Fruit fly (Drosophila melanogaster): Measurements from ENCODE around the gene Btk.
A peak's percentile ranks its signal among the peaks of the same experiment; 100 is the strongest.

The Btk gene

DNA sequence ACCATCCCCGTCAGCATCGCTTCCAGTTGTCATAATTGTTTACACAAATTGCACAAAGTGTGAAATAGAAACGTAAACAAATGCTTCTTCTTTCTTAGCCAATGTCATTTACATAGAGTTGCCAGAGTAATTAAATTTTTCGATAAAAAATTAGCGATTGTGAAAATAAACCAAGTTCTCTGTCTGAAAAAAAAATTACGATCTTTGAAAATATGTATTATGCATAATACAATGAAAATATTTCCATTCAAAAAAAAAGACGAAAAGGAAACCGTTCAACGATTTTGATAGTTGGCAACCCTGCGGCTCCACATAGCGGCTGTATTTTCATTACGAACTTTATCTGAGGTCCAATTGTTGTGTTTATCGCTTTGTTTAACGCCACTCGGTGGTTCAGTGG, 10.2 kb upstream of the Btk start, which contains the start of the genes CG7810 and CG7806 (continued):
- TF ChIP-seq fd64A (GFP tag; optimal IDR thresholded peaks at IDR 0.05), result peak; percentile 27
- peak; percentile 72 for TF ChIP-seq Fer2 (tag; optimal IDR thresholded peaks at IDR 0.05)
- peak; percentile 68 for TF ChIP-seq NK7.1 (GFP tag; optimal IDR thresholded peaks at IDR 0.05)
- peak; percentile 82 for TF ChIP-seq Dbx (GFP tag; IDR thresholded peaks at IDR 0.05)
- TF ChIP-seq CG14965 (GFP tag; optimal IDR thresholded peaks at IDR 0.05; ENCODE audit: borderline replicate concordance), result no peak
- TF ChIP-seq ssp (GFP tag; IDR thresholded peaks at IDR 0.05), result peak; percentile 79
- no peak for TF ChIP-seq Dip2 (GFP tag; IDR thresholded peaks at IDR 0.05)
- TF ChIP-seq chif (GFP tag; optimal IDR thresholded peaks at IDR 0.05), result peak; percentile 83 to 92
- peak; percentile 92 for TF ChIP-seq CG6689 (GFP tag; IDR thresholded peaks at IDR 0.05)
- peak; percentile 90 for TF ChIP-seq Fer1 (GFP tag; optimal IDR thresholded peaks at IDR 0.05)
- TF ChIP-seq CG1602 (GFP tag; optimal IDR thresholded peaks at IDR 0.05), result peak; percentile 88
- peak; percentile 86 for TF ChIP-seq BtbVII (GFP tag; optimal IDR thresholded peaks at IDR 0.05)
- TF ChIP-seq luna (GFP tag; optimal IDR thresholded peaks at IDR 0.05), result peak; percentile 69
- TF ChIP-seq jumu (GFP tag; optimal IDR thresholded peaks at IDR 0.05), result peak; percentile 85
- TF ChIP-seq CG6254 (GFP tag; optimal IDR thresholded peaks at IDR 0.05), result no peak
- TF ChIP-seq Vsx1 (GFP tag; optimal IDR thresholded peaks at IDR 0.05), result no peak
- peak; percentile 80 for TF ChIP-seq CG12219 (GFP tag; optimal IDR thresholded peaks at IDR 0.05)
- peak; percentile 84 for TF ChIP-seq CG18619 (GFP tag; optimal IDR thresholded peaks at IDR 0.05)
- peak; percentile 99 for TF ChIP-seq sens (GFP tag)
- TF ChIP-seq CG33557 (GFP tag; optimal IDR thresholded peaks at IDR 0.05), result peak; percentile 84
- TF ChIP-seq Ssrp (tag; optimal IDR thresholded peaks at IDR 0.05), result peak; percentile 83
- peak; percentile 93 for TF ChIP-seq CG30403 (GFP tag; optimal IDR thresholded peaks at IDR 0.05)
- TF ChIP-seq ac (GFP tag; optimal IDR thresholded peaks at IDR 0.05), result peak; percentile 35
- TF ChIP-seq D (optimal IDR thresholded peaks at IDR 0.05), result no peak
- peak; percentile 77 for TF ChIP-seq D (GFP tag; optimal IDR thresholded peaks at IDR 0.05)
- TF ChIP-seq CG9797 (GFP tag; optimal IDR thresholded peaks at IDR 0.05), result peak; percentile 36
- peak; percentile 85 for TF ChIP-seq Aef1 (GFP tag; IDR thresholded peaks at IDR 0.05)
- peak; percentile 89 for TF ChIP-seq pho (GFP tag; optimal IDR thresholded peaks at IDR 0.05)
- peak; percentile 85 for TF ChIP-seq Meics (GFP tag; optimal IDR thresholded peaks at IDR 0.05)
- peak; percentile 87 for TF ChIP-seq zen (tag; optimal IDR thresholded peaks at IDR 0.05)
- no peak for TF ChIP-seq sd (tag; optimal IDR thresholded peaks at IDR 0.05)
- TF ChIP-seq HLH4C (GFP tag; IDR thresholded peaks at IDR 0.05; ENCODE audit: partially characterized antibody), result peak; percentile 52
- peak; percentile 37 for TF ChIP-seq pros (GFP tag; optimal IDR thresholded peaks at IDR 0.05)
- TF ChIP-seq CG31441 (GFP tag; IDR thresholded peaks at IDR 0.05), result no peak; the same call in 1 of the 2 replicates
- peak; percentile 98 for TF ChIP-seq vvl (GFP tag; IDR thresholded peaks at IDR 0.05)
- peak; percentile 90 for TF ChIP-seq CG17829 (tag; optimal IDR thresholded peaks at IDR 0.05)
- peak; percentile 86 for TF ChIP-seq CG15514 (GFP tag; optimal IDR thresholded peaks at IDR 0.05)
- TF ChIP-seq ato (GFP tag; IDR thresholded peaks at IDR 0.05; ENCODE audit: partially characterized antibody), result no peak
- TF ChIP-seq esg (GFP tag; conservative IDR thresholded peaks at IDR 0.05), result peak; percentile 92
- TF ChIP-seq NFAT (GFP tag; IDR thresholded peaks at IDR 0.05), result peak; percentile 70; the same call in 1 of the 2 replicates
- TF ChIP-seq Nf-YA (GFP tag; IDR thresholded peaks at IDR 0.05), result peak; percentile 69; the same call in 1 of the 2 replicates
- peak; percentile 74 for TF ChIP-seq twi (tag; optimal IDR thresholded peaks at IDR 0.05)
- TF ChIP-seq CG12659 (GFP tag; optimal IDR thresholded peaks at IDR 0.05), result peak; percentile 95
- peak; percentile 28 for TF ChIP-seq Jarid2 (GFP tag; optimal IDR thresholded peaks at IDR 0.05)
- TF ChIP-seq CG12942 (GFP tag; optimal IDR thresholded peaks at IDR 0.05), result peak; percentile 80
- TF ChIP-seq gem (tag; optimal IDR thresholded peaks at IDR 0.05), result peak; percentile 96
- no peak for TF ChIP-seq CG17568 (GFP tag; optimal IDR thresholded peaks at IDR 0.05)
- TF ChIP-seq CG1647 (GFP tag; optimal IDR thresholded peaks at IDR 0.05), result peak; percentile 75
- TF ChIP-seq Hsf (GFP tag; optimal IDR thresholded peaks at IDR 0.05), result peak; percentile 94
- TF ChIP-seq Sin3A (optimal IDR thresholded peaks at IDR 0.05), result no peak
- TF ChIP-seq CG18011 (GFP tag; optimal IDR thresholded peaks at IDR 0.05), result peak; percentile 78

Data from whole organism, embryonic.